Fruit fly (Drosophila melanogaster) S2 (cell line): ENCODE results near the gene CG10208.

ENCODE experiments used
- CG8478 ChIP-seq: fragments of >200 bp; optimal IDR thresholded peaks from 2 replicates; lab custom pipeline; 2018
- CTCF ChIP-seq, 2 experiments: fragments of >200 bp; optimal IDR thresholded peaks; 2 replicates each; lab custom pipeline; 2018

DNA sequence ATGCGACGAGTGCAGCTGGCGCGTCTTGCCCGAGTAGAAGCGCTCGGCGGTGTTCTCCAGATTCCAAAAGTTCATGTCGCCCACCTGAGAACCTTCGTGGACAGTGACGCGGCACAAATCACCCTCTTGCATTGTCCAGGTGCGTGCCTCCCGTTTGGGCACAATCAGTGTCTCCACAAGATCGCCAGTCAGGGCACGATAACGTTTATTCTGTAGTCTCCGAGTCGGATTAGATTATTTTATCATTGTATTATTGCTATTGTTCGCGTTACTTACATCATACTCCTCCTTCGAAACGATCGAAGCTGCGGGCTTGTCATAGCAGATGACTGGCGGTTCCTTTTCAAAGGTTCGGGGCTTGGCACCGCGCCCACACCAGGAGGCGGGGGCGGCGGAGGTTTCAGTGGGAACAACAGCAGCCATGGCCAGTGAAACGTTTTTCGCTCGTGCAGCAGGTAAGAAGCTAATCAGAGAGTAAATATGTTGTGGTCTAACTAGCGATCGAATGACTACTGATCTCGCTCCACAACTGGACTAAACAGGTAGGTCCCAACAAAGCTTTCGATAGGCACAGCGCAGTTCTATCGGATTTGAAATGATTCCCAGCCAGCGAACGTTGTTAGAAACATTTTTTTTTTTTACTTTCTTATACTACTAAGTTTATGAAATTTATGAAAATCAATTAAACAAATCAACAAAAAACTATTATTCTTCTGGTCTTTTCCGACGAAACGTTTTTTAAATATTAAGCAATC is at the start of gene CG10208:
- TF ChIP-seq CTCF (optimal IDR thresholded peaks at IDR 0.05; lab: Kevin White, UChicago) (no peak), CG8478 (lab: Kevin White, UChicago) (no peak)
